Worm (Caenorhabditis elegans) whole organism, mixed stage, embryonic: Measurements from ENCODE around the gene mfsd-13.2.

Source experiments
- bed-3 ChIP-seq: fragments of 200-800 bp; sonication (Bioruptor generic); optimal IDR thresholded peaks from 3 replicates; lab custom pipeline; 2018; ENCODE audit warnings: mild to moderate bottlenecking, missing genetic modification characterization, moderate library complexity, missing compliant biosample characterization
- blmp-1 ChIP-seq: fragments of 150-350 bp; optimal IDR thresholded peaks from 2 replicates; lab custom pipeline; 2014; ENCODE audit warnings: missing biosample characterization, missing genetic modification characterization
- drap-1 ChIP-seq: fragments of 200-800 bp; sonication (Bioruptor generic); optimal IDR thresholded peaks from 3 replicates; lab custom pipeline; 2018; ENCODE audit warnings: mild to moderate bottlenecking, missing genetic modification characterization, missing compliant biosample characterization
- elt-1 ChIP-seq: sonication (generic microtip); optimal IDR thresholded peaks from 2 replicates; lab custom pipeline; 2017; ENCODE audit warnings: missing genetic modification characterization, mild to moderate bottlenecking, missing compliant biosample characterization, antibody characterized with exemption, moderate library complexity, borderline replicate concordance; ENCODE audit not compliant: insufficient read depth
- elt-3 ChIP-seq: fragments of 150-350 bp; optimal IDR thresholded peaks from 2 replicates; lab custom pipeline; 2014; ENCODE audit warnings: missing biosample characterization, missing genetic modification characterization
- lin-13 ChIP-seq: fragments of 150-350 bp; optimal IDR thresholded peaks from 2 replicates; lab custom pipeline; 2014; ENCODE audit warnings: missing biosample characterization, missing genetic modification characterization
- nhr-12 ChIP-seq: fragments of 150-350 bp; optimal IDR thresholded peaks from 2 replicates; lab custom pipeline; 2014; ENCODE audit warnings: missing biosample characterization, missing genetic modification characterization
- nhr-237 ChIP-seq: fragments of 150-350 bp; optimal IDR thresholded peaks from 2 replicates; lab custom pipeline; 2014; ENCODE audit warnings: missing biosample characterization, missing genetic modification characterization
- nhr-28 ChIP-seq: fragments of 150-350 bp; optimal IDR thresholded peaks from 2 replicates; lab custom pipeline; 2014; ENCODE audit warnings: missing biosample characterization, missing genetic modification characterization
- pha-4 ChIP-seq: fragments of 150-350 bp; optimal IDR thresholded peaks from 2 replicates; lab custom pipeline; 2018; ENCODE audit warnings: missing biosample characterization, missing genetic modification reagents, missing genetic modification characterization
- snpc-4 ChIP-seq: fragments of 150-350 bp; optimal IDR thresholded peaks from 2 replicates; lab custom pipeline; 2014; ENCODE audit warnings: missing biosample characterization, missing genetic modification characterization
- tbx-8 ChIP-seq: fragments of 200-800 bp; sonication (Bioruptor generic); optimal IDR thresholded peaks from 2 replicates; lab custom pipeline; 2018; ENCODE audit warnings: mild to moderate bottlenecking, missing genetic modification characterization, moderate library complexity, missing compliant biosample characterization
- unc-62 ChIP-seq: fragments of 150-350 bp; optimal IDR thresholded peaks from 2 replicates; lab custom pipeline; 2014; ENCODE audit warnings: missing biosample characterization, missing genetic modification reagents, missing genetic modification characterization

DNA sequence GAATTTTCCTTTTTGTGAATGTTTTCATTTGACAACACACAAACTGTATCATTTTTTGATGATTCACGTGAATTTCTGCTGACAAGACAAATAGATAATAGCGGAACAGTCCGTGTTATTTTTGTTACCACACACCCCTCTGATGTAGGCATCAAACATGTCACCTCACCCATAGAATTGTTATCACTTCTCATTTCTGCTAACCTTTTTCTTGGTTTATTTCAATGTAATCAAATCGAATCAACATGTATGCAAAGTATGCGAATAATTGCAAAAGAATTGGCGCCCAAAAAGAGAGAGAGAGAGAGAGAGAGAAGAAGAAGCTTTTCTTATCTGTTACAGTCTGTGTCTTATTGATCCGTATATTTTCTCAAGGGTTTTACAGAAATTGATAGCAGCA is 8.2 kb downstream of the mfsd-13.2 start:
- TF ChIP-seq pha-4 = no peak
- TF ChIP-seq drap-1 (GFP tag; lab: Kevin White, UChicago) = no peak
- TF ChIP-seq snpc-4 (tag; lab: Kevin White, UChicago) = no peak
- TF ChIP-seq nhr-12 (tag; lab: Kevin White, UChicago) = no peak
- no peak for TF ChIP-seq elt-1 (tag; lab: Kevin White, UChicago)
- TF ChIP-seq unc-62 (GFP tag; lab: Kevin White, UChicago) = no peak
- no peak for TF ChIP-seq tbx-8 (GFP tag; lab: Kevin White, UChicago)
- TF ChIP-seq bed-3 (GFP tag; lab: Kevin White, UChicago) = no peak
- TF ChIP-seq elt-3 (tag; lab: Kevin White, UChicago) = no peak
- no peak for TF ChIP-seq lin-13 (tag; lab: Kevin White, UChicago)
- no peak for TF ChIP-seq nhr-28 (tag; lab: Kevin White, UChicago)
- no peak for TF ChIP-seq blmp-1 (tag; lab: Kevin White, UChicago)
- no peak for TF ChIP-seq nhr-237 (tag; lab: Kevin White, UChicago)
